Fruit fly (Drosophila melanogaster) whole organism, prepupa: ENCODE results near the gene ldbr.
A peak's percentile ranks its signal among the peaks of the same experiment; 100 is the strongest.

ENCODE experiments used
- Blimp-1 ChIP-seq: fragments of 200-800 bp; sonication (Bioruptor generic); optimal IDR thresholded peaks from 3 replicates; lab custom pipeline; 2017; ENCODE audit warnings: missing biosample characterization, missing genetic modification characterization, mild to moderate bottlenecking, moderate library complexity, missing genetic modification reagents
- CG11294 ChIP-seq: fragments of 200-800 bp; sonication (Bioruptor generic); IDR thresholded peaks from 2 replicates; pipeline ENCODE4 v1.3.6; 2022; ENCODE audit warnings: missing biosample characterization, missing genetic modification characterization
- CG15336 ChIP-seq: fragments of 200-800 bp; sonication (Bioruptor generic); IDR thresholded peaks from 2 replicates; pipeline ENCODE4 v1.3.6; 2022; ENCODE audit warnings: missing biosample characterization, missing genetic modification characterization
- CG3032 ChIP-seq: fragments of 200-800 bp; optimal IDR thresholded peaks from 2 replicates; lab custom pipeline; 2019; ENCODE audit warnings: missing biosample characterization, mild to moderate bottlenecking, missing genetic modification characterization, moderate library complexity
- CG31627 ChIP-seq: fragments of 200-800 bp; sonication (Bioruptor generic); optimal IDR thresholded peaks from 3 replicates; lab custom pipeline; 2016; ENCODE audit warnings: missing biosample characterization, missing genetic modification characterization
- CG32006 ChIP-seq: fragments of 200-800 bp; sonication (Bioruptor generic); optimal IDR thresholded peaks from 3 replicates; lab custom pipeline; 2017; ENCODE audit warnings: missing biosample characterization, mild to moderate bottlenecking, missing genetic modification characterization
- CG4318 ChIP-seq: fragments of 200-800 bp; sonication (Bioruptor generic); optimal IDR thresholded peaks from 3 replicates; lab custom pipeline; 2017; ENCODE audit warnings: missing biosample characterization, mild to moderate bottlenecking, missing genetic modification characterization
- CG6276 ChIP-seq: fragments of 200-800 bp; sonication (Bioruptor generic); optimal IDR thresholded peaks from 2 replicates; lab custom pipeline; 2017; ENCODE audit warnings: missing biosample characterization, mild to moderate bottlenecking, missing genetic modification characterization
- CG6854 ChIP-seq: fragments of 200-800 bp; sonication (Bioruptor generic); optimal IDR thresholded peaks from 2 replicates; lab custom pipeline; 2017; ENCODE audit warnings: missing biosample characterization, mild to moderate bottlenecking, missing genetic modification characterization
- CG7368 ChIP-seq: fragments of 200-800 bp; sonication (Bioruptor generic); optimal IDR thresholded peaks from 3 replicates; lab custom pipeline; 2016; ENCODE audit warnings: missing biosample characterization, missing genetic modification characterization
- CG8119 ChIP-seq: fragments of 200-800 bp; sonication (Bioruptor generic); IDR thresholded peaks from 3 replicates; pipeline ENCODE4 v1.3.6; 2022; ENCODE audit warnings: missing biosample characterization, missing genetic modification characterization
- CG8319 ChIP-seq: fragments of 200-800 bp; sonication (Bioruptor generic); optimal IDR thresholded peaks from 3 replicates; lab custom pipeline; 2016; ENCODE audit warnings: missing biosample characterization, missing genetic modification characterization
- CG8632 ChIP-seq: fragments of 200-800 bp; sonication (Bioruptor generic); optimal IDR thresholded peaks from 3 replicates; lab custom pipeline; 2016; ENCODE audit warnings: missing biosample characterization, missing genetic modification characterization
- Eip75B ChIP-seq: fragments of 200-800 bp; sonication (Bioruptor generic); optimal IDR thresholded peaks from 3 replicates; lab custom pipeline; 2016; ENCODE audit warnings: missing biosample characterization, missing genetic modification characterization
- Eip78C ChIP-seq: fragments of 200-800 bp; sonication (Bioruptor generic); peaks from one replicate; lab custom pipeline; 2016; ENCODE audit warnings: missing biosample characterization, missing genetic modification characterization
- Ets21C ChIP-seq: fragments of 200-800 bp; sonication (Bioruptor generic); optimal IDR thresholded peaks from 3 replicates; lab custom pipeline; 2016; ENCODE audit warnings: missing biosample characterization, missing genetic modification characterization
- Met ChIP-seq: fragments of 200-800 bp; sonication (Bioruptor generic); optimal IDR thresholded peaks from 3 replicates; lab custom pipeline; 2016; ENCODE audit warnings: missing biosample characterization, missing genetic modification characterization
- OdsH ChIP-seq: fragments of 200-800 bp; sonication (Bioruptor generic); optimal IDR thresholded peaks from 3 replicates; lab custom pipeline; 2016; ENCODE audit warnings: missing biosample characterization, missing genetic modification characterization
- Smox ChIP-seq: fragments of 200-800 bp; sonication (Bioruptor generic); optimal IDR thresholded peaks from 3 replicates; lab custom pipeline; 2016; ENCODE audit warnings: missing biosample characterization, missing genetic modification characterization
- Sox102F ChIP-seq: fragments of 200-800 bp; sonication (Bioruptor generic); optimal IDR thresholded peaks from 2 replicates; lab custom pipeline; 2016; ENCODE audit warnings: missing biosample characterization, mild to moderate bottlenecking, missing genetic modification characterization
- Sox14 ChIP-seq: fragments of 200-800 bp; sonication (Bioruptor generic); optimal IDR thresholded peaks from 3 replicates; lab custom pipeline; 2016; ENCODE audit warnings: missing biosample characterization, missing genetic modification characterization
- Sox15 ChIP-seq: fragments of 200-800 bp; sonication (Bioruptor generic); optimal IDR thresholded peaks from 3 replicates; lab custom pipeline; 2016; ENCODE audit warnings: missing biosample characterization, missing genetic modification characterization
- achi ChIP-seq: fragments of 200-800 bp; sonication (Bioruptor generic); optimal IDR thresholded peaks from 3 replicates; lab custom pipeline; 2016; ENCODE audit warnings: missing biosample characterization, missing genetic modification characterization
- cyc ChIP-seq: fragments of 200-800 bp; sonication (Bioruptor generic); optimal IDR thresholded peaks from 3 replicates; lab custom pipeline; 2016; ENCODE audit warnings: missing biosample characterization, missing genetic modification characterization
- dac ChIP-seq: fragments of 200-800 bp; sonication (Bioruptor generic); optimal IDR thresholded peaks from 2 replicates; lab custom pipeline; 2017; ENCODE audit warnings: missing biosample characterization, mild to moderate bottlenecking, missing genetic modification characterization
- eg ChIP-seq: fragments of 200-800 bp; sonication (Bioruptor generic); IDR thresholded peaks from 3 replicates; pipeline ENCODE4 v1.3.6; 2022; ENCODE audit warnings: missing biosample characterization, missing genetic modification characterization
- fd59A ChIP-seq: fragments of 200-800 bp; sonication (Bioruptor generic); optimal IDR thresholded peaks from 2 replicates; lab custom pipeline; 2017; ENCODE audit warnings: missing biosample characterization, mild to moderate bottlenecking, missing genetic modification characterization, missing genetic modification reagents
- fkh ChIP-seq: fragments of 200-800 bp; sonication (Bioruptor generic); optimal IDR thresholded peaks from 3 replicates; lab custom pipeline; 2017; ENCODE audit warnings: missing biosample characterization, mild to moderate bottlenecking, missing genetic modification characterization, moderate library complexity
- net ChIP-seq: fragments of 200-800 bp; sonication (Bioruptor generic); optimal IDR thresholded peaks from 3 replicates; lab custom pipeline; 2016; ENCODE audit warnings: missing biosample characterization, missing genetic modification characterization
- pdm3 ChIP-seq: fragments of 200-800 bp; sonication (Bioruptor generic); optimal IDR thresholded peaks from 3 replicates; lab custom pipeline; 2016; ENCODE audit warnings: missing biosample characterization, missing genetic modification characterization
- salr ChIP-seq, 2 experiments: fragments of 200-800 bp; sonication (Bioruptor generic); optimal IDR thresholded peaks; 3 replicates each; lab custom pipeline; 2016 to 2018; ENCODE audit warnings: missing biosample characterization in 2 of 2, missing genetic modification characterization in 2 of 2, mild to moderate bottlenecking in 1 of 2
- spab ChIP-seq: fragments of 200-800 bp; sonication (Bioruptor generic); optimal IDR thresholded peaks from 2 replicates; lab custom pipeline; 2017; ENCODE audit warnings: missing biosample characterization, mild to moderate bottlenecking, missing genetic modification characterization, missing genetic modification reagents
- svp ChIP-seq: fragments of 200-800 bp; sonication (Bioruptor generic); peaks from one replicate; lab custom pipeline; 2016; ENCODE audit warnings: missing biosample characterization, missing genetic modification characterization
- vri ChIP-seq: fragments of 200-800 bp; sonication (Bioruptor generic); optimal IDR thresholded peaks from 3 replicates; lab custom pipeline; 2016; ENCODE audit warnings: missing biosample characterization, mild to moderate bottlenecking, missing genetic modification characterization

The ldbr gene

dm6 chr3L:8157079-8157478 lies 35.5 kb downstream of the ldbr start (continued):
- TF ChIP-seq net (no peak), salr (GFP tag; optimal IDR thresholded peaks at IDR 0.05; lab: Kevin White, UChicago) (no peak), dac (GFP tag; lab: Kevin White, UChicago) (no peak), CG32006 (GFP tag; lab: Kevin White, UChicago) (peak; percentile 6), Met (GFP tag; lab: Kevin White, UChicago) (peak; percentile 66), Eip75B (GFP tag; lab: Kevin White, UChicago) (peak; percentile 51), eg (GFP tag; lab: Robert Waterston, UW) (no peak), CG7368 (GFP tag; lab: Kevin White, UChicago) (no peak), CG4318 (GFP tag; lab: Kevin White, UChicago) (no peak), Eip78C (peak; percentile 95), fkh (GFP tag; lab: Kevin White, UChicago) (no peak), OdsH (GFP tag; lab: Kevin White, UChicago) (peak; percentile 63), CG6276 (GFP tag; lab: Kevin White, UChicago) (no peak), Sox15 (GFP tag; lab: Kevin White, UChicago) (peak; percentile 32), CG3032 (peak; percentile 38), CG8632 (GFP tag; lab: Kevin White, UChicago) (peak; percentile 62), vri (peak; percentile 24)

DNA sequence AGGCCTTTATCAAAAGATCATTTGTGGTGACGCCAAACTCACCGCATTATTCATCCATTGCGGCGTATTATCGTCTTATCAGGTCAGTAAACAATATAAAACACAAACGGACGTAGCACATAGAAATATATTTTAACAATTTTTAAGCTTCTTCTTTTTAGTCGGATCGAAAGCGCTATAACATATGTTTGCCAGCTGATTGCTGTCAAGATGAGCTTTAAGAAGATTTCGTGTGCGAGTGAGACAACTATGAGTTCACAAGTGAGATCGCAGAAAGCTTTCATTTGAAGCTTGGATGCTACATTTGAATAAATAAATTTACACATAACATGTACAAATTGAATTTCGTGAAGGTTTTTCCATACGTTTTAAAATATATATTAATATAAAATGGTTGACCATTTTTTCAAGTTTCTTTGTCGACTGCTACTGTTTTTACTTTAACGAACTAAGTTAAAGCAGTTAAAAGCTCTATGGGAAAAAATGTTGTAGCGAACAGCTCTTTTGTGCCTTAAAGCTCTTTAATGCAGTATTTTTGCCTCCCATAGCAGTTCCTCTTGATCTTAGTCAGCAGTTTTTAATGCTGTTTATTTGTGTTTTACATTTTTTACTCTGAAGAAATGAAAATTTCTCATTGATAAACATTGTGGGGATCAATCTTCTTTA lies 37.2 kb downstream of the ldbr start, which contains the start of gene CG42445:
Gene CG42445 (minus strand): TSS at position 186 of the 666 bp plus-strand sequence.
- TF ChIP-seq fd59A = no peak
- TF ChIP-seq cyc (GFP tag; lab: Kevin White, UChicago) = no peak
- TF ChIP-seq Sox102F = no peak
- TF ChIP-seq Sox14 (GFP tag; lab: Kevin White, UChicago) = no peak
- peak; percentile 48 for TF ChIP-seq svp (GFP tag; lab: Kevin White, UChicago)
- peak; percentile 80 for TF ChIP-seq achi (GFP tag; lab: Kevin White, UChicago)
- TF ChIP-seq fkh (GFP tag; lab: Kevin White, UChicago) = peak; percentile 42
- TF ChIP-seq, all 60 proteins: peak for 3

dm6 chr3L:8159724-8160422 lies 38.2 kb downstream of the ldbr start, which contains the start of gene CG43886:
CG43886 (minus strand) TSS chr3L:8159774.
- TF ChIP-seq CG8319 (GFP tag; lab: Kevin White, UChicago) (no peak), CG7368 (GFP tag; lab: Kevin White, UChicago) (no peak), CG31627 (GFP tag; lab: Kevin White, UChicago) (no peak), spab (no peak), CG3032 (no peak), pdm3 (GFP tag; lab: Kevin White, UChicago) (no peak), Blimp-1 (no peak), Sox15 (GFP tag; lab: Kevin White, UChicago) (no peak), CG8119 (no peak), Ets21C (GFP tag; lab: Kevin White, UChicago) (no peak), Sox102F (no peak), eg (GFP tag; lab: Robert Waterston, UW) (no peak), CG6854 (GFP tag; lab: Kevin White, UChicago) (no peak), CG15336 (GFP tag; lab: Robert Waterston, UW) (no peak), CG11294 (GFP tag; lab: Robert Waterston, UW) (no peak), Smox (GFP tag; lab: Kevin White, UChicago) (no peak), vri (no peak), Sox14 (GFP tag; lab: Kevin White, UChicago) (no peak), CG4318 (GFP tag; lab: Kevin White, UChicago) (no peak)

DNA sequence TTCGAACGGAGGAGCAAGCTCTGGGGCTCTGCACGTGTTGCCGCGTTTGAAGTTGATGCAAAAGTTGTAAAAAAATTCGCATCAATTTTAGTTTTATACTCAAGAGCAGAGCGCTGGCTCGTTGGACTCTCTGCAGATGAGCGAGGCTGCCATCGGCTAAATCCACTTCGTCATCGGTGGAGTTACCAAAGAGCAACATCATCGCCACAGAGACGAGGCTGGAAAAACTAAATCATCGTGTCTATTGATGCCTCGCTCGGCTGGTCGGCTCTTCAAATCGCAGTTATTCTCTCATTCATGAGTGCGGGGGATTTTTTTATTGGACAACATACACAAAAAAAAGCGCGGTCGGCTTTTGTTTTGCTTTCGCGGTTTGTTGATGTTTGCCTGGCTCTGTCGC lies 43.8 kb downstream of the ldbr start, which contains the start of gene CG13675:
Gene CG13675 (minus strand): TSS at position 83 of the 400 bp plus-strand sequence.
- TF ChIP-seq CG8119 = 0 out of 3 replicates have a peak, but pooled peaks have one; percentile 24
- TF ChIP-seq eg (GFP tag; lab: Robert Waterston, UW) = peak; percentile 26; the same call in 1 of the 3 replicates
- TF ChIP-seq cyc (GFP tag; lab: Kevin White, UChicago) = no peak
